Worm (Caenorhabditis elegans) whole organism, young adult: ENCODE results near the gene E02C12.9.

Experiments used
- B0035.1 ChIP-seq: sonication (generic microtip); optimal IDR thresholded peaks from 2 replicates; lab custom pipeline; 2016; ENCODE audit warnings: missing genetic modification characterization, mild to moderate bottlenecking, missing compliant biosample characterization, missing genotype, missing genetic modification reagents
- C17E4.6 ChIP-seq: fragments of 200-800 bp; sonication (Bioruptor generic); IDR thresholded peaks from 2 replicates; pipeline ENCODE4 v1.3.6; 2022; ENCODE audit warnings: missing genetic modification reagents, missing genetic modification characterization, missing compliant biosample characterization
- F37B4.10 ChIP-seq: fragments of 200-800 bp; sonication (Bioruptor generic); IDR thresholded peaks from 2 replicates; pipeline ENCODE4 v1.3.6; 2022; ENCODE audit warnings: missing genetic modification characterization, missing compliant biosample characterization
- F49E8.2 ChIP-seq: sonication (generic microtip); optimal IDR thresholded peaks from 3 replicates; lab custom pipeline; 2017; ENCODE audit warnings: missing genetic modification characterization, mild to moderate bottlenecking, missing compliant biosample characterization, antibody characterized with exemption, moderate library complexity; ENCODE audit not compliant: insufficient read depth
- F57C9.4 ChIP-seq: sonication (generic microtip); optimal IDR thresholded peaks from 2 replicates; lab custom pipeline; 2017; ENCODE audit warnings: mild to moderate bottlenecking, missing genetic modification characterization, missing compliant biosample characterization
- T07F8.4 ChIP-seq: sonication (generic microtip); optimal IDR thresholded peaks from 2 replicates; lab custom pipeline; 2016; ENCODE audit warnings: mild to moderate bottlenecking, missing genetic modification characterization, moderate library complexity, missing compliant biosample characterization
- T26A5.8 ChIP-seq: sonication (generic microtip); optimal IDR thresholded peaks from 2 replicates; lab custom pipeline; 2016; ENCODE audit warnings: missing genetic modification characterization, missing compliant biosample characterization
- Y53F4B.3 ChIP-seq: fragments of 200-800 bp; sonication (Bioruptor generic); IDR thresholded peaks from 2 replicates; pipeline ENCODE4 v1.3.6; 2022; ENCODE audit warnings: missing genetic modification reagents, missing genetic modification characterization, missing compliant biosample characterization
- Y53G8AR.9 ChIP-seq: fragments of 200-800 bp; sonication (Bioruptor generic); conservative IDR thresholded peaks from 2 replicates; pipeline ENCODE4 v1.3.6; 2022; ENCODE audit warnings: missing genetic modification reagents, missing genetic modification characterization, missing compliant biosample characterization
- Y56A3A.18 ChIP-seq: fragments of 200-800 bp; sonication (Bioruptor generic); IDR thresholded peaks from 2 replicates; pipeline ENCODE4 v1.3.6; 2022; ENCODE audit warnings: missing genetic modification reagents, missing genetic modification characterization, missing compliant biosample characterization
- Y67H2A.10 ChIP-seq: fragments of 200-800 bp; sonication (Bioruptor generic); conservative IDR thresholded peaks from 2 replicates; pipeline ENCODE4 v1.3.6; 2022; ENCODE audit warnings: missing genetic modification reagents, missing genetic modification characterization, missing compliant biosample characterization
- ZK185.1 ChIP-seq: sonication (generic microtip); optimal IDR thresholded peaks from 2 replicates; lab custom pipeline; 2016; ENCODE audit warnings: mild to moderate bottlenecking, missing genetic modification characterization, missing compliant biosample characterization; ENCODE audit not compliant: poor library complexity, severe bottlenecking
- atf-7 ChIP-seq: sonication (generic microtip); optimal IDR thresholded peaks from 2 replicates; lab custom pipeline; 2017; ENCODE audit warnings: mild to moderate bottlenecking, missing genetic modification characterization, missing compliant biosample characterization
- attf-3 ChIP-seq: fragments of 200-800 bp; sonication (Bioruptor generic); conservative IDR thresholded peaks from 2 replicates; pipeline ENCODE4 v1.3.6; 2022; ENCODE audit warnings: missing genetic modification reagents, missing genetic modification characterization, missing compliant biosample characterization
- attf-5 ChIP-seq: fragments of 200-800 bp; sonication (Bioruptor generic); optimal IDR thresholded peaks from 2 replicates; lab custom pipeline; 2018; ENCODE audit warnings: mild to moderate bottlenecking, missing genetic modification characterization, missing compliant biosample characterization
- bed-2 ChIP-seq: fragments of 200-800 bp; sonication (Bioruptor generic); IDR thresholded peaks from 2 replicates; pipeline ENCODE4 v1.3.6; 2022; ENCODE audit warnings: missing genetic modification reagents, missing genetic modification characterization, missing compliant biosample characterization
- ccch-3 ChIP-seq: fragments of 200-800 bp; sonication (Bioruptor generic); optimal IDR thresholded peaks from 2 replicates; lab custom pipeline; 2018; ENCODE audit warnings: mild to moderate bottlenecking, missing genetic modification characterization, missing compliant biosample characterization
- ceh-79 ChIP-seq: sonication (generic microtip); optimal IDR thresholded peaks from 2 replicates; lab custom pipeline; 2017; ENCODE audit warnings: mild to moderate bottlenecking, missing genetic modification characterization, missing compliant biosample characterization
- dpl-1 ChIP-seq: fragments of 150-350 bp; optimal IDR thresholded peaks from 2 replicates; lab custom pipeline; 2014; ENCODE audit warnings: missing biosample characterization, missing genetic modification reagents, missing genetic modification characterization
- egl-44 ChIP-seq: fragments of 200-800 bp; sonication (Bioruptor generic); IDR thresholded peaks from 2 replicates; pipeline ENCODE4 v1.3.6; 2022; ENCODE audit warnings: missing genetic modification reagents, missing genetic modification characterization, missing compliant biosample characterization
- egrh-3 ChIP-seq: fragments of 200-800 bp; sonication (Bioruptor generic); IDR thresholded peaks from 2 replicates; pipeline ENCODE4 v1.3.6; 2022; ENCODE audit warnings: missing genetic modification reagents, missing genetic modification characterization, missing compliant biosample characterization
- gei-17 ChIP-seq: fragments of 200-800 bp; sonication (Bioruptor generic); optimal IDR thresholded peaks from 2 replicates; lab custom pipeline; 2018; ENCODE audit warnings: mild to moderate bottlenecking, missing genetic modification characterization, missing compliant biosample characterization
- him-1 ChIP-seq: sonication (generic microtip); optimal IDR thresholded peaks from 2 replicates; lab custom pipeline; 2016; ENCODE audit warnings: missing genotype, missing genetic modification reagents, missing genetic modification characterization, missing compliant biosample characterization
- hlh-12 ChIP-seq: sonication (generic microtip); optimal IDR thresholded peaks from 2 replicates; lab custom pipeline; 2016; ENCODE audit warnings: missing genetic modification characterization, missing compliant biosample characterization
- hlh-26 ChIP-seq: fragments of 200-800 bp; sonication (Bioruptor generic); conservative IDR thresholded peaks from 2 replicates; pipeline ENCODE4 v1.3.6; 2022; ENCODE audit warnings: missing genetic modification reagents, missing genetic modification characterization, missing compliant biosample characterization
- hmg-20 ChIP-seq: fragments of 200-800 bp; sonication (Bioruptor generic); IDR thresholded peaks from 2 replicates; pipeline ENCODE4 v1.3.6; 2022; ENCODE audit warnings: missing genetic modification reagents, missing genetic modification characterization, missing compliant biosample characterization
- hrde-1 ChIP-seq: sonication (generic microtip); optimal IDR thresholded peaks from 2 replicates; lab custom pipeline; 2016; ENCODE audit warnings: missing genetic modification characterization, mild to moderate bottlenecking, missing compliant biosample characterization, moderate library complexity, missing genotype, missing genetic modification reagents, borderline replicate concordance
- lag-1 ChIP-seq: fragments of 200-800 bp; sonication (Bioruptor generic); IDR thresholded peaks from 2 replicates; pipeline ENCODE4 v1.3.6; 2022; ENCODE audit warnings: missing genetic modification reagents, missing genetic modification characterization, missing compliant biosample characterization
- lin-40 ChIP-seq: sonication (generic microtip); optimal IDR thresholded peaks from 2 replicates; lab custom pipeline; 2016; ENCODE audit warnings: missing genetic modification characterization, mild to moderate bottlenecking, missing compliant biosample characterization, missing genotype, missing genetic modification reagents
- lir-1 ChIP-seq: fragments of 200-800 bp; sonication (Bioruptor generic); conservative IDR thresholded peaks from 2 replicates; pipeline ENCODE4 v1.3.6; 2022; ENCODE audit warnings: missing genetic modification reagents, missing genetic modification characterization, missing compliant biosample characterization
- lsy-27 ChIP-seq: sonication (generic microtip); optimal IDR thresholded peaks from 2 replicates; lab custom pipeline; 2017; ENCODE audit warnings: missing genetic modification characterization, mild to moderate bottlenecking, missing compliant biosample characterization, antibody characterized with exemption, missing genotype, borderline replicate concordance; ENCODE audit not compliant: insufficient read depth
- madf-8 ChIP-seq: fragments of 200-800 bp; sonication (Bioruptor generic); conservative IDR thresholded peaks from 2 replicates; pipeline ENCODE4 v1.3.6; 2022; ENCODE audit warnings: missing genetic modification reagents, missing genetic modification characterization, missing compliant biosample characterization
- mcd-1 ChIP-seq: fragments of 200-800 bp; sonication (Bioruptor generic); IDR thresholded peaks from 2 replicates; pipeline ENCODE4 v1.3.6; 2022; ENCODE audit warnings: missing genetic modification reagents, missing genetic modification characterization, missing compliant biosample characterization
- mes-4 ChIP-seq: sonication (generic microtip); optimal IDR thresholded peaks from 2 replicates; lab custom pipeline; 2016; ENCODE audit warnings: missing genotype, missing genetic modification characterization, missing compliant biosample characterization
- mxl-1 ChIP-seq: sonication (generic microtip); optimal IDR thresholded peaks from 2 replicates; lab custom pipeline; 2016; ENCODE audit warnings: missing genetic modification characterization, missing compliant biosample characterization
- nfya-1 ChIP-seq: sonication (generic microtip); optimal IDR thresholded peaks from 2 replicates; lab custom pipeline; 2017; ENCODE audit warnings: antibody characterized with exemption, missing compliant biosample characterization, missing genetic modification characterization, borderline replicate concordance; ENCODE audit not compliant: insufficient read depth
- nfyb-1 ChIP-seq: fragments of 200-800 bp; sonication (Bioruptor generic); IDR thresholded peaks from 2 replicates; pipeline ENCODE4 v1.3.6; 2022; ENCODE audit warnings: missing genetic modification reagents, missing genetic modification characterization, missing compliant biosample characterization
- nhr-179 ChIP-seq: sonication (generic microtip); optimal IDR thresholded peaks from 2 replicates; lab custom pipeline; 2016; ENCODE audit warnings: mild to moderate bottlenecking, missing genetic modification characterization, missing compliant biosample characterization
- pha-4 ChIP-seq: fragments of 150-350 bp; sonication (generic microtip); optimal IDR thresholded peaks from 2 replicates; lab custom pipeline; 2014; ENCODE audit warnings: missing biosample characterization, missing genetic modification reagents, missing genetic modification characterization
- sdz-38 ChIP-seq: sonication (generic microtip); optimal IDR thresholded peaks from 2 replicates; lab custom pipeline; 2016; ENCODE audit warnings: missing genotype, missing genetic modification characterization, missing compliant biosample characterization
- snpc-4 ChIP-seq, 5 experiments: fragments of 150-350 bp in 1 of 5; sonication (generic microtip) in 4 of 5; optimal IDR thresholded peaks; 2 replicates each; lab custom pipeline; 2014 to 2018; ENCODE audit warnings: missing genetic modification characterization in 5 of 5, missing biosample characterization in 3 of 5, antibody characterized with exemption in 2 of 5, mild to moderate bottlenecking in 2 of 5, missing compliant biosample characterization in 2 of 5, missing genotype in 2 of 5, moderate library complexity in 2 of 5, missing genetic modification reagents in 1 of 5
- unc-62 ChIP-seq: fragments of 150-350 bp; optimal IDR thresholded peaks from 2 replicates; lab custom pipeline; 2014; ENCODE audit warnings: missing biosample characterization, missing genetic modification reagents, missing genetic modification characterization
- ztf-22 ChIP-seq: fragments of 200-800 bp; sonication (Bioruptor generic); optimal IDR thresholded peaks from 2 replicates; lab custom pipeline; 2018; ENCODE audit warnings: mild to moderate bottlenecking, missing genetic modification characterization, moderate library complexity, missing compliant biosample characterization
- ztf-25 ChIP-seq: fragments of 200-800 bp; sonication (Bioruptor generic); IDR thresholded peaks from 2 replicates; pipeline ENCODE4 v1.3.6; 2022; ENCODE audit warnings: missing genetic modification reagents, missing genetic modification characterization, missing compliant biosample characterization
- ztf-26 ChIP-seq: sonication (generic microtip); optimal IDR thresholded peaks from 2 replicates; lab custom pipeline; 2017; ENCODE audit warnings: missing genetic modification characterization, missing compliant biosample characterization

E02C12.9 gene

DNA sequence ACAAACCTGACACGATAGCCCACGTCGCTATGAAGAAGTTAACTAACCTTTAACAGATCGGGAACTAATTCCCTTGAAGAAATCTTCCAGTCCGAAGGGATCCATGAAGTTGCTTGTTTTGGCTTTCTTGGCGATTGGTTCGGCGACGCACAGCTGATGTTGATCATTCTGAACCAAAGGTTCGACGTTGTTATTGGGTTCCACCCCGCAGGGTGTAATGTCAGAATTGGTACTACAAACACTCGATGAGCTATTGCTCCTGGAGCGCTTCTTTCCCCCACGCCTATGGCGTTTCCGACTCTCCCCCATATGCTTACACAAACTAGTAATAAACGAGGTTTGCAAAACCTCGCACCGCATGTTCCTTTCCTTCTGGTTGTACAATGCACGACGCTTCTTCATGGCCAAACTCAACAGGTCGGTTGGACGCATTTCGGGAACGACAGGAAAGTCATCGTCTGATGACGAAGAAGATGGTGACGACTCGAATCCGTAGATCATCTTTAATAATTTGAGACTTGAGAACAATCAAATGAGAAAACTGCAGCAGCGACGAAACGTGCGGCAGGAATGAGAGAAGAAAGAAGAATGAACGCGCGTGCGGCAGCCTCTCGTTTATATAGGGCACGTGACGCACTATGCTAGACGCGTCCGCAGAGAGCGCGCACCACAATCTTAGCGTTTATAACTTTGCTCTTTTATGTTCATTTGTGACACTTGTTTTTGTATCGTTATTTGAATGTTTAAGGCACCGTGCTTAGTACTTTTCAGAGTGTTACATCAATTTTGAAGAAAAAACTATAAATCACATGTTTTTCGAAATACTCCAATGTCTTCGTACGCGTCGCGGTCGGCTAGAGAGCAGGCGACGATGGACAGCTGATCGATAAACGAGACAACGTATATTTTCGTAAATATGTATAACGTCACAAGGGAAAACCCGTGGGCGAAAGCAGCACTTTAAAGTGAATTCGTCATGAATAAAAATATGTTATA is 31.4 kb downstream of the E02C12.9 start, which contains the start of gene tos-1:
tos-1 (minus strand) TSS at position 575 of the 996 bp plus-strand sequence.
- TF ChIP-seq lsy-27 (tag; lab: Kevin White, UChicago) (no peak), Y53G8AR.9 (GFP tag; lab: Robert Waterston, UW) (peak; percentile 97), nfyb-1 (peak; percentile 96), hmg-20 (GFP tag; lab: Robert Waterston, UW) (no peak), F37B4.10 (0 out of 2 replicates have a peak, but pooled peaks have one; percentile 63), T26A5.8 (tag; lab: Kevin White, UChicago) (no peak), unc-62 (GFP tag; lab: Kevin White, UChicago) (peak; percentile 59), lin-40 (peak; percentile 99), mxl-1 (tag; lab: Kevin White, UChicago) (no peak), ceh-79 (tag; lab: Kevin White, UChicago) (peak; percentile 53), dpl-1 (GFP tag; lab: Kevin White, UChicago) (peak; percentile 44), nfya-1 (tag; lab: Kevin White, UChicago) (no peak), T07F8.4 (peak; percentile 21), Y67H2A.10 (peak; percentile 98), egl-44 (GFP tag; lab: Robert Waterston, UW) (no peak), Y56A3A.18 (peak; percentile 16; the same call in 1 of the 2 replicates), B0035.1 (peak; percentile 91), ccch-3 (GFP tag; lab: Kevin White, UChicago) (peak; percentile 9), lag-1 (GFP tag; lab: Robert Waterston, UW) (no peak), C17E4.6 (peak; percentile 86), F49E8.2 (tag; lab: Kevin White, UChicago) (peak; percentile 27), egrh-3 (GFP tag; lab: Robert Waterston, UW) (peak; percentile 53; the same call in 1 of the 2 replicates), Y53F4B.3 (GFP tag; lab: Robert Waterston, UW) (peak; percentile 7; the same call in 1 of the 2 replicates), ztf-25 (GFP tag; lab: Robert Waterston, UW) (0 out of 2 replicates have a peak, but pooled peaks have one; percentile 52), bed-2 (GFP tag; lab: Robert Waterston, UW) (no peak), ztf-22 (GFP tag; lab: Kevin White, UChicago) (peak; percentile 93), ztf-26 (peak; percentile 99), hlh-12 (no peak), hlh-26 (GFP tag; lab: Robert Waterston, UW) (no peak), nhr-179 (tag; lab: Kevin White, UChicago) (no peak), him-1 (tag; lab: Kevin White, UChicago) (no peak), lir-1 (GFP tag; lab: Robert Waterston, UW) (peak; percentile 94), hrde-1 (tag; lab: Kevin White, UChicago) (no peak), snpc-4 (GFP tag; optimal IDR thresholded peaks at IDR 0.05; lab: Kevin White, UChicago) (peak; percentile 27), snpc-4 (tag; optimal IDR thresholded peaks at IDR 0.05; lab: Kevin White, UChicago) (peak; percentile 70 to 87 (median 80)), attf-5 (GFP tag; lab: Kevin White, UChicago) (peak; percentile 95), madf-8 (GFP tag; lab: Robert Waterston, UW) (0 out of 2 replicates have a peak, but pooled peaks have one; percentile 14), sdz-38 (tag; lab: Kevin White, UChicago) (no peak), atf-7 (tag; lab: Kevin White, UChicago) (peak; percentile 99), mcd-1 (GFP tag; lab: Robert Waterston, UW) (peak; percentile 88), mes-4 (tag; lab: Kevin White, UChicago) (no peak), ZK185.1 (tag; lab: Kevin White, UChicago) (peak; percentile 89), pha-4 (peak; percentile 83), F57C9.4 (tag; lab: Kevin White, UChicago) (peak; percentile 84), attf-3 (GFP tag; lab: Robert Waterston, UW) (peak; percentile 87), gei-17 (GFP tag; lab: Kevin White, UChicago) (peak; percentile 89)
